Fruit fly (Drosophila melanogaster): Measurements from ENCODE around the gene CG17896.

CG17896 gene

dm6 chrX:523179-523851 lies 30.0 kb upstream of the CG17896 start, which contains the start of gene elav (continued):
- TF ChIP-seq ci (GFP tag; IDR thresholded peaks at IDR 0.05) (peak; percentile 98), CG10979 (tag; optimal IDR thresholded peaks at IDR 0.05) (peak; percentile 99), fd64A (GFP tag; optimal IDR thresholded peaks at IDR 0.05) (peak; percentile 96), NC2β (GFP tag; optimal IDR thresholded peaks at IDR 0.05) (peak; percentile 95), GATAe (GFP tag; conservative IDR thresholded peaks at IDR 0.05) (peak; percentile 94), Pdp1 (GFP tag; optimal IDR thresholded peaks at IDR 0.05) (peak; percentile 96 to 98), CG8924 (tag; optimal IDR thresholded peaks at IDR 0.05) (peak; percentile 99), CG3281 (GFP tag; optimal IDR thresholded peaks at IDR 0.05) (peak; percentile 99), CG6654 (GFP tag; optimal IDR thresholded peaks at IDR 0.05) (peak; percentile 91), CG33557 (GFP tag; optimal IDR thresholded peaks at IDR 0.05) (peak; percentile 99), PHDP (tag; optimal IDR thresholded peaks at IDR 0.05) (peak; percentile 99), E2f1 (GFP tag; IDR thresholded peaks at IDR 0.05) (peak; percentile 98), Adf1 (GFP tag; IDR thresholded peaks at IDR 0.05) (peak; percentile 89), CG17328 (GFP tag; IDR thresholded peaks at IDR 0.05) (peak; percentile 98), nom (GFP tag; optimal IDR thresholded peaks at IDR 0.05) (peak; percentile 98), ranshi (GFP tag; IDR thresholded peaks at IDR 0.05) (peak; percentile 97), trh (GFP tag; optimal IDR thresholded peaks at IDR 0.05) (peak; percentile 97), NC2α (GFP tag; optimal IDR thresholded peaks at IDR 0.05) (peak; percentile 91), Ets97D (GFP tag; optimal IDR thresholded peaks at IDR 0.05) (peak; percentile 82), bcd (GFP tag; optimal IDR thresholded peaks at IDR 0.05) (peak; percentile 98), Dbx (GFP tag; IDR thresholded peaks at IDR 0.05) (peak; percentile 99), sd (tag; optimal IDR thresholded peaks at IDR 0.05) (peak; percentile 94), vvl (GFP tag; IDR thresholded peaks at IDR 0.05) (peak; percentile 99), CG3163 (GFP tag; optimal IDR thresholded peaks at IDR 0.05) (peak; percentile 77), dimm (GFP tag; IDR thresholded peaks at IDR 0.05) (peak; percentile 91), bbx (GFP tag; IDR thresholded peaks at IDR 0.05; ENCODE audit: partially characterized antibody) (no peak), CG10565 (GFP tag; optimal IDR thresholded peaks at IDR 0.05) (peak; percentile 75), CG32767 (GFP tag; IDR thresholded peaks at IDR 0.05) (peak; percentile 99), B-H2 (GFP tag; optimal IDR thresholded peaks at IDR 0.05) (peak; percentile 99), shn (GFP tag; optimal IDR thresholded peaks at IDR 0.05) (peak; percentile 95), CG12299 (tag; optimal IDR thresholded peaks at IDR 0.05) (peak; percentile 99), chm (GFP tag; IDR thresholded peaks at IDR 0.05) (peak; percentile 97), caup (GFP tag; optimal IDR thresholded peaks at IDR 0.05; ENCODE audit: severe bottlenecking) (peak; percentile 99), unc-4 (GFP tag; IDR thresholded peaks at IDR 0.05; ENCODE audit: partially characterized antibody) (no peak; the same call in 1 of the 2 replicates), Ravus (GFP tag; IDR thresholded peaks at IDR 0.05) (peak; percentile 92), Nf-YC (tag; optimal IDR thresholded peaks at IDR 0.05) (peak; percentile 94), p53 (GFP tag; optimal IDR thresholded peaks at IDR 0.05) (peak; percentile 80), chif (GFP tag; optimal IDR thresholded peaks at IDR 0.05) (peak; percentile 96 to 98), CG10267 (tag; optimal IDR thresholded peaks at IDR 0.05) (peak; percentile 97), Dfd (GFP tag; optimal IDR thresholded peaks at IDR 0.05) (no peak), Stat92E (GFP tag; optimal IDR thresholded peaks at IDR 0.05) (peak in 1 of 3 experiments; percentile 99), CG31388 (GFP tag; optimal IDR thresholded peaks at IDR 0.05) (peak; percentile 92), CG2678 (tag; optimal IDR thresholded peaks at IDR 0.05) (peak; percentile 99), CG7357 (GFP tag; IDR thresholded peaks at IDR 0.05) (peak; percentile 94), vnd (GFP tag; IDR thresholded peaks at IDR 0.05; ENCODE audit: partially characterized antibody) (no peak), tio (GFP tag; optimal IDR thresholded peaks at IDR 0.05) (peak; percentile 96), gem (tag; optimal IDR thresholded peaks at IDR 0.05) (peak; percentile 99), Xrp1 (GFP tag; IDR thresholded peaks at IDR 0.05) (peak; percentile 99), cwo (GFP tag; optimal IDR thresholded peaks at IDR 0.05) (peak; percentile 98)

Data from whole organism, embryonic.